Worm (Caenorhabditis elegans) whole organism, L3 larva: ENCODE data around the gene T09A5.4.

Experiments used
- R02D3.7 ChIP-seq: fragments of 150-350 bp; optimal IDR thresholded peaks from 2 replicates; lab custom pipeline; 2014; ENCODE audit warnings: missing biosample characterization, missing genetic modification characterization
- ama-1 ChIP-seq: fragments of 150-350 bp; optimal IDR thresholded peaks from 2 replicates; lab custom pipeline; 2018
- ceh-16 ChIP-seq: sonication (generic microtip); optimal IDR thresholded peaks from 2 replicates; lab custom pipeline; 2017; ENCODE audit warnings: missing biosample characterization, missing genetic modification characterization
- ceh-28 ChIP-seq: fragments of 150-350 bp; optimal IDR thresholded peaks from 2 replicates; lab custom pipeline; 2014; ENCODE audit warnings: missing biosample characterization, missing genetic modification reagents, missing genetic modification characterization
- egl-27 ChIP-seq: sonication (generic microtip); optimal IDR thresholded peaks from 4 replicates; lab custom pipeline; 2017; ENCODE audit warnings: missing biosample characterization, missing genetic modification reagents, missing genetic modification characterization
- egl-5 ChIP-seq: fragments of 150-350 bp; optimal IDR thresholded peaks from 2 replicates; lab custom pipeline; 2017; ENCODE audit warnings: missing biosample characterization, missing genetic modification reagents, missing genetic modification characterization, inconsistent platforms
- elt-1 ChIP-seq: fragments of 150-350 bp; optimal IDR thresholded peaks from 2 replicates; lab custom pipeline; 2014; ENCODE audit warnings: missing biosample characterization, missing genetic modification characterization
- elt-2 ChIP-seq: sonication (generic microtip); optimal IDR thresholded peaks from 2 replicates; lab custom pipeline; 2016; ENCODE audit warnings: missing genetic modification reagents, mild to moderate bottlenecking, missing genetic modification characterization, missing compliant biosample characterization
- fos-1 ChIP-seq: fragments of 150-350 bp; optimal IDR thresholded peaks from 2 replicates; lab custom pipeline; 2014; ENCODE audit warnings: missing biosample characterization, missing genetic modification characterization
- hmg-11 ChIP-seq: sonication (generic microtip); optimal IDR thresholded peaks from 2 replicates; lab custom pipeline; 2016; ENCODE audit warnings: missing genetic modification characterization, missing compliant biosample characterization
- jun-1 ChIP-seq: fragments of 150-350 bp; optimal IDR thresholded peaks from 2 replicates; lab custom pipeline; 2014; ENCODE audit warnings: missing biosample characterization, missing genetic modification reagents, missing genetic modification characterization
- lin-15B ChIP-seq: fragments of 150-350 bp; optimal IDR thresholded peaks from 2 replicates; lab custom pipeline; 2014; ENCODE audit warnings: missing biosample characterization, missing genetic modification characterization
- lin-39 ChIP-seq: fragments of 150-350 bp; optimal IDR thresholded peaks from 2 replicates; lab custom pipeline; 2018; ENCODE audit warnings: missing biosample characterization, missing genetic modification reagents, missing genetic modification characterization
- mdl-1 ChIP-seq: fragments of 150-350 bp; optimal IDR thresholded peaks from 2 replicates; lab custom pipeline; 2014; ENCODE audit warnings: missing biosample characterization, missing genetic modification characterization
- mml-1 ChIP-seq: fragments of 150-350 bp; sonication (generic microtip); optimal IDR thresholded peaks from 3 replicates; lab custom pipeline; 2014; ENCODE audit warnings: missing biosample characterization, missing genetic modification characterization
- nfya-1 ChIP-seq: sonication (generic microtip); optimal IDR thresholded peaks from 2 replicates; lab custom pipeline; 2017; ENCODE audit warnings: missing genetic modification characterization, mild to moderate bottlenecking, missing compliant biosample characterization, antibody characterized with exemption, moderate library complexity; ENCODE audit not compliant: insufficient read depth
- nhr-12 ChIP-seq: fragments of 150-350 bp; optimal IDR thresholded peaks from 2 replicates; lab custom pipeline; 2014; ENCODE audit warnings: missing biosample characterization, missing genetic modification characterization
- nhr-23 ChIP-seq: fragments of 150-350 bp; optimal IDR thresholded peaks from 2 replicates; lab custom pipeline; 2014; ENCODE audit warnings: missing biosample characterization, missing genetic modification reagents, missing genetic modification characterization
- nhr-237 ChIP-seq: fragments of 150-350 bp; optimal IDR thresholded peaks from 2 replicates; lab custom pipeline; 2014; ENCODE audit warnings: missing biosample characterization, missing genetic modification characterization
- nhr-25 ChIP-seq: sonication (generic microtip); optimal IDR thresholded peaks from 2 replicates; lab custom pipeline; 2017; ENCODE audit warnings: missing biosample characterization, missing genetic modification characterization
- nhr-28 ChIP-seq: fragments of 150-350 bp; optimal IDR thresholded peaks from 2 replicates; lab custom pipeline; 2014; ENCODE audit warnings: missing biosample characterization, missing genetic modification characterization
- nhr-43 ChIP-seq: sonication (generic microtip); optimal IDR thresholded peaks from 2 replicates; lab custom pipeline; 2016; ENCODE audit warnings: mild to moderate bottlenecking, missing genetic modification characterization, missing compliant biosample characterization; ENCODE audit not compliant: poor library complexity, severe bottlenecking
- nhr-67 ChIP-seq: fragments of 150-350 bp; optimal IDR thresholded peaks from 2 replicates; lab custom pipeline; 2014; ENCODE audit warnings: missing biosample characterization, missing genetic modification characterization
- nhr-76 ChIP-seq: fragments of 150-350 bp; sonication (generic microtip); optimal IDR thresholded peaks from 5 replicates; lab custom pipeline; 2014; ENCODE audit warnings: missing biosample characterization, missing genetic modification characterization
- pha-4 ChIP-seq: fragments of 150-350 bp; optimal IDR thresholded peaks from 2 replicates; lab custom pipeline; 2014; ENCODE audit warnings: missing biosample characterization, missing genetic modification reagents, missing genetic modification characterization
- pqm-1 ChIP-seq: fragments of 150-350 bp; optimal IDR thresholded peaks from 2 replicates; lab custom pipeline; 2017; ENCODE audit warnings: missing biosample characterization, missing genetic modification characterization, inconsistent platforms
- sea-2 ChIP-seq: fragments of 150-350 bp; sonication (generic microtip); optimal IDR thresholded peaks from 4 replicates; lab custom pipeline; 2014; ENCODE audit warnings: missing biosample characterization, missing genetic modification reagents, missing genetic modification characterization
- skn-1 ChIP-seq: fragments of 150-350 bp; optimal IDR thresholded peaks from 2 replicates; lab custom pipeline; 2014; ENCODE audit warnings: missing biosample characterization, missing genetic modification characterization
- snpc-4 ChIP-seq: fragments of 150-350 bp; optimal IDR thresholded peaks from 2 replicates; lab custom pipeline; 2014; ENCODE audit warnings: missing biosample characterization, missing genetic modification characterization
- tbx-2 ChIP-seq: sonication (generic microtip); optimal IDR thresholded peaks from 2 replicates; lab custom pipeline; 2016; ENCODE audit warnings: mild to moderate bottlenecking, missing genetic modification characterization, missing compliant biosample characterization
- unc-39 ChIP-seq: sonication (generic microtip); optimal IDR thresholded peaks from 4 replicates; lab custom pipeline; 2017; ENCODE audit warnings: missing biosample characterization, missing genetic modification characterization
- unc-62 ChIP-seq: fragments of 150-350 bp; sonication (generic microtip); optimal IDR thresholded peaks from 4 replicates; lab custom pipeline; 2014; ENCODE audit warnings: missing biosample characterization, missing genetic modification reagents, missing genetic modification characterization
- zag-1 ChIP-seq: fragments of 150-350 bp; optimal IDR thresholded peaks from 2 replicates; lab custom pipeline; 2014; ENCODE audit warnings: missing biosample characterization, missing genetic modification characterization
- ztf-11 ChIP-seq: fragments of 150-350 bp; optimal IDR thresholded peaks from 2 replicates; lab custom pipeline; 2014; ENCODE audit warnings: missing biosample characterization, missing genetic modification characterization

The T09A5.4 gene

DNA sequence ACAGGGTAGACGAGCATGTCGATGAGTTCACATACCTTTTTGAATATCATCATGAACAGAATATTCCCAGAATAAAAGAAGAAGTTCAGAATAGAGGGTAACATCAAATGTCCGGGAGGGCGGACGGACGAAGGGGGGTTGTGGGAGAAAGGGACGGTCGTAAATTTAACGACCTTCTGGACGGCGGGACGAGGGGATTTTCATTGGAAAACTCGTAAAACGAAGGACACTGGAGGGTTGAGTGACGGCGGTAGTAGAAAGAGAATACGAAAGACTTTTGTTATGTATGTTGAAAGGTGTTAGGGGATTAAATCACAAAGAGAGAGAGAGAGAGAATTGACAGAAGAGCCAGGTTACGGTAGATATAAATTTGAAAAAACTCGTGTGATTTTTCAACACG lies 4.6 kb downstream of the T09A5.4 start:
- no peak for TF ChIP-seq nhr-237 (tag; lab: Kevin White, UChicago)
- no peak for TF ChIP-seq mdl-1 (tag; lab: Kevin White, UChicago)
- TF ChIP-seq egl-5: peak; percentile 98
- TF ChIP-seq nfya-1 (tag; lab: Kevin White, UChicago): no peak
- TF ChIP-seq ceh-16 (tag; lab: Kevin White, UChicago): no peak
- no peak for TF ChIP-seq nhr-76
- TF ChIP-seq ztf-11 (tag; lab: Kevin White, UChicago): no peak
- no peak for TF ChIP-seq nhr-43 (tag; lab: Kevin White, UChicago)
- TF ChIP-seq nhr-25 (tag; lab: Kevin White, UChicago): peak; percentile 19

DNA sequence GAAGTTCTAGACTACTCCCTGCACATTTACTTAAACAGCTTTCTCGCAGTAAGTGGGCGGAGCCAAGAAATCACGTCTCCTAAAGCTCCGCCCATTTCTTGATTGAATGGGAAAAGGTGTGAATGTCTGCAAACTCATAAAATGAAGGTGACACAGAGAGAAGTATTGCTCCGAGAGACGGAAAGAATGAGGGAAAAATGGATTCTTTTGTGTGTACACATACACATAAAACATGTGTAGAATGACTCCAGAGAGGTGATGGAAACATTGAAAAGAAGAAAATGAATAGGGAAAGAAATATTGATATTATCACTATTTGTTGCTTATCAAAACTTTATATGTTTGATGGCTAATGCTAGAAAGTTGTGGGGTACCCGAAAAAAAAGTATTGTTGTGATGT lies 5.5 kb downstream of the T09A5.4 start:
- no peak for TF ChIP-seq lin-39 (tag; lab: Kevin White, UChicago)
- peak; percentile 50 for TF ChIP-seq elt-2 (tag; lab: Kevin White, UChicago)
- peak; percentile 62 for TF ChIP-seq pha-4 (tag; lab: Kevin White, UChicago)
- peak; percentile 75 for TF ChIP-seq egl-5
- TF ChIP-seq nhr-12 (tag; lab: Kevin White, UChicago): no peak
- no peak for TF ChIP-seq hmg-11 (tag; lab: Kevin White, UChicago)
- TF ChIP-seq pqm-1 (tag; lab: Kevin White, UChicago): no peak

ce11 chrII:7853679-7854078 lies 7.7 kb downstream of the T09A5.4 start, which contains the start of gene T09A5.5:
Gene T09A5.5, minus strand, starts transcription at chrII:7853779.
- no peak for TF ChIP-seq lin-39 (tag; lab: Kevin White, UChicago)
- TF ChIP-seq R02D3.7: no peak
- no peak for TF ChIP-seq elt-2 (tag; lab: Kevin White, UChicago)
- TF ChIP-seq snpc-4 (tag; lab: Kevin White, UChicago): no peak
- no peak for TF ChIP-seq nhr-28
- TF ChIP-seq nhr-12 (tag; lab: Kevin White, UChicago): no peak
- TF ChIP-seq nhr-76: no peak
- TF ChIP-seq ceh-28: no peak
- no peak for TF ChIP-seq pqm-1 (tag; lab: Kevin White, UChicago)
- no peak for TF ChIP-seq nhr-237 (tag; lab: Kevin White, UChicago)
- TF ChIP-seq sea-2: no peak
- TF ChIP-seq egl-27 (tag; lab: Kevin White, UChicago): no peak
- TF ChIP-seq, all 47 proteins: peak for 0

DNA sequence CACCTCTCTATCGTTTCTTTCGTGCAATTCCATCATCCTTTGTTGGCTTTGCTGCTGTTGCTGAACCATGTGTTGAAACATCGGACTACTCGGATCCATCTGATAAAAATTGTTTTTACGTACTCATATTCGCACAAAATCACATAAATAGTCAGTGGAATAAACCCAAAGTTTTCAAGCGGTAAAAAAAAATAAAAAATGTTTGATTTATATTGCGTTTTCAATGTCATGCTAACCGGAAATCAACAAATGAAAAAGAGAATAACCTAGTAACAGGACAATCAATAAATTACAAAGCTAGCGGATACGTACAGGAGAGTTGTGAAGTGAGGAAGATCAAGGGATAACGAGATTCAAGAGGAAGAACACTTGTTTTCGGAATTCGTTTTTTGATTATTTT lies 9.0 kb downstream of the T09A5.4 start, which contains the start of gene mdt-10:
Gene mdt-10, minus strand, starts transcription at position 101 of the 400 bp plus-strand sequence.
- TF ChIP-seq nfya-1 (tag; lab: Kevin White, UChicago) (no peak), nhr-25 (tag; lab: Kevin White, UChicago) (no peak), nhr-23 (tag; lab: Kevin White, UChicago) (no peak), elt-1 (tag; lab: Kevin White, UChicago) (no peak), mml-1 (tag; lab: Kevin White, UChicago) (no peak), tbx-2 (tag; lab: Kevin White, UChicago) (no peak), fos-1 (no peak), elt-2 (tag; lab: Kevin White, UChicago) (no peak), jun-1 (tag; lab: Kevin White, UChicago) (no peak), unc-39 (tag; lab: Kevin White, UChicago) (no peak), ama-1 (no peak), zag-1 (tag; lab: Kevin White, UChicago) (no peak), pqm-1 (tag; lab: Kevin White, UChicago) (no peak), nhr-76 (no peak)

DNA sequence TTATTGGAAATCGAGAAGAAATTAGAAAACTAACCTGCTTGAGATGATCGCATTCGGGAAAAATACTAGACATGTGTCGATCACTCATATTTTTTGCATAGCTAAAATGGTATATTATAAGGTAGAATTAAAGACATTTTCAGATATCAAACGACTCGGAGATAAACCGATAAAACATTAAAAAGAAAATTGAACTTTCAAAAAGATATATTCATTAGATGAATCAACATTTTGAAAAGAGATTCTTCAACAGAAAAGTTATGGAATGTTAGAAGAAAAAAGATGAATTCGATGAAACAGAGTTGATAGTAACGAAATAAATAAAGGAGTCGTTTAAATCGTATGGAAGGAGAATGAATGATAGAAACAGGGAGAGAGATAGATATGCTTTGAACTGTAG lies 9.6 kb downstream of the T09A5.4 start, which contains the start of gene mdmh-35:
Gene mdmh-35, minus strand, starts transcription at position 101 of the 400 bp plus-strand sequence.
- no peak for TF ChIP-seq unc-39 (tag; lab: Kevin White, UChicago)
- no peak for TF ChIP-seq lin-15B
- TF ChIP-seq nhr-67 (tag; lab: Kevin White, UChicago): no peak
- TF ChIP-seq unc-62 (GFP tag; lab: Kevin White, UChicago): no peak
- no peak for TF ChIP-seq skn-1 (tag; lab: Kevin White, UChicago)
- no peak for TF ChIP-seq lin-39 (tag; lab: Kevin White, UChicago)
- TF ChIP-seq jun-1 (tag; lab: Kevin White, UChicago): no peak
